Worm (Caenorhabditis elegans) whole organism, L4 larva: ENCODE measurements around the gene slc-25A21.

Experiments
- D1046.2 ChIP-seq: fragments of 200-800 bp; sonication (Bioruptor generic); IDR thresholded peaks from 2 replicates; pipeline ENCODE4 v1.3.6; 2022; ENCODE audit warnings: missing genetic modification characterization, missing compliant biosample characterization
- F49E8.2 ChIP-seq: sonication (generic microtip); optimal IDR thresholded peaks from 2 replicates; lab custom pipeline; 2016; ENCODE audit warnings: missing compliant biosample characterization, mild to moderate bottlenecking, missing genetic modification characterization, borderline replicate concordance
- Y5F2A.4 ChIP-seq: fragments of 200-800 bp; sonication (Bioruptor generic); optimal IDR thresholded peaks from 2 replicates; lab custom pipeline; 2018; ENCODE audit warnings: mild to moderate bottlenecking, missing genetic modification characterization, missing compliant biosample characterization
- aha-1 ChIP-seq: fragments of 150-350 bp; peaks from one replicate; lab custom pipeline; 2014; ENCODE audit warnings: missing biosample characterization, missing genetic modification characterization
- fkh-10 ChIP-seq: fragments of 150-350 bp; optimal IDR thresholded peaks from 2 replicates; lab custom pipeline; 2014; ENCODE audit warnings: missing biosample characterization, missing genetic modification reagents, missing genetic modification characterization
- hlh-30 ChIP-seq: sonication (generic microtip); optimal IDR thresholded peaks from 2 replicates; lab custom pipeline; 2017; ENCODE audit warnings: antibody characterized with exemption, mild to moderate bottlenecking, missing genetic modification characterization, missing compliant biosample characterization; ENCODE audit not compliant: insufficient read depth
- hmg-1.1 ChIP-seq: fragments of 200-800 bp; sonication (Bioruptor generic); IDR thresholded peaks from 2 replicates; pipeline ENCODE4 v1.3.6; 2022; ENCODE audit warnings: missing genetic modification reagents, missing genetic modification characterization, missing compliant biosample characterization
- lin-13 ChIP-seq: fragments of 150-350 bp; optimal IDR thresholded peaks from 2 replicates; lab custom pipeline; 2014; ENCODE audit warnings: missing biosample characterization, missing genetic modification reagents, missing genetic modification characterization
- lir-3 ChIP-seq: sonication (generic microtip); optimal IDR thresholded peaks from 2 replicates; lab custom pipeline; 2016; ENCODE audit warnings: mild to moderate bottlenecking, missing genetic modification characterization, missing compliant biosample characterization
- nhr-41 ChIP-seq: fragments of 200-800 bp; sonication (Bioruptor generic); IDR thresholded peaks from 2 replicates; pipeline ENCODE4 v1.3.6; 2022; ENCODE audit warnings: missing genetic modification reagents, missing genetic modification characterization, missing compliant biosample characterization
- nhr-76 ChIP-seq: fragments of 150-350 bp; optimal IDR thresholded peaks from 2 replicates; lab custom pipeline; 2014; ENCODE audit warnings: missing biosample characterization, missing genetic modification characterization
- set-16 ChIP-seq: fragments of 200-800 bp; sonication (Bioruptor generic); IDR thresholded peaks from 2 replicates; pipeline ENCODE4 v1.3.6; 2022; ENCODE audit warnings: missing genetic modification reagents, missing genetic modification characterization, missing compliant biosample characterization
- unc-62 ChIP-seq, 3 experiments: fragments of 150-350 bp in 1 of 3; sonication (generic microtip); optimal IDR thresholded peaks in 2 of 3; peaks in 1 of 3; 1 replicate in 1 of 3; 2 replicates in 2 of 3; lab custom pipeline; 2014 to 2017; ENCODE audit warnings: missing biosample characterization in 3 of 3, missing genetic modification characterization in 3 of 3, missing genetic modification reagents in 3 of 3, missing genotype in 1 of 3
- zip-2 ChIP-seq: fragments of 150-350 bp; optimal IDR thresholded peaks from 2 replicates; lab custom pipeline; 2014; ENCODE audit warnings: missing biosample characterization, missing genetic modification characterization

DNA sequence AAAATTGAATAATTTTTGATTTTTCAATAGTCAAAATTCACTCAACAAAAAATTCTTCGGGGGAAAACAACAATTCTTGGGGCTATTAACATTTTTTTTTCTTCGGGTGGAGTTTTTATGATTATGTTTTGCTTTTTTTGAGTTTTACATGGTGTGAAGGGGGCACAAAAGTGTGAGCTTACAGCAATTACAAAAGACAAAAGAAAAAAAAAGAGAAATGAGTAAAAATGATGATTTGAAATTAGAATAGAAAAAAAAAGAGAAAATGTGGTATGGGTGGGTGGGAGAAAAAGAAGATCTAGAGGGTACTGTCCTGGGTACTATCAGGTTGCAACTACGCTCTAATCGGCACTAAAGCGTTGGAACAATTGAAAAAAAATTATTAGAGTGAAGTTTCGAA, 48.8 kb upstream of the slc-25A21 start:
- TF ChIP-seq hmg-1.1 (GFP tag; lab: Robert Waterston, UW) = no peak
- no peak for TF ChIP-seq aha-1 (tag; lab: Kevin White, UChicago)
- TF ChIP-seq set-16 (GFP tag; lab: Robert Waterston, UW) = no peak
- TF ChIP-seq Y5F2A.4 = no peak
- peak in 1 of 2 experiments; percentile 92 for TF ChIP-seq unc-62 (GFP tag; optimal IDR thresholded peaks at IDR 0.05 in 1 of 2; lab: Kevin White, UChicago)
- no peak for TF ChIP-seq unc-62 (tag; optimal IDR thresholded peaks at IDR 0.05; lab: Kevin White, UChicago)
- no peak for TF ChIP-seq lin-13 (GFP tag; lab: Kevin White, UChicago)
- no peak for TF ChIP-seq nhr-76
- TF ChIP-seq lir-3 (tag; lab: Kevin White, UChicago) = no peak
- no peak for TF ChIP-seq D1046.2 (GFP tag; lab: Robert Waterston, UW)
- TF ChIP-seq hlh-30 = no peak
- no peak for TF ChIP-seq fkh-10 (GFP tag; lab: Kevin White, UChicago)
- no peak for TF ChIP-seq nhr-41
- no peak for TF ChIP-seq zip-2 (tag; lab: Kevin White, UChicago)
- TF ChIP-seq F49E8.2 (tag; lab: Kevin White, UChicago) = no peak
